Fruit fly (Drosophila melanogaster) whole organism, prepupa: Measurements from ENCODE around the gene CG46462.

Experiments
- Blimp-1 ChIP-seq: fragments of 200-800 bp; sonication (Bioruptor generic); optimal IDR thresholded peaks from 3 replicates; lab custom pipeline; 2017; ENCODE audit warnings: missing biosample characterization, missing genetic modification characterization, mild to moderate bottlenecking, moderate library complexity, missing genetic modification reagents
- CG10631 ChIP-seq: fragments of 200-800 bp; sonication (Bioruptor generic); optimal IDR thresholded peaks from 2 replicates; lab custom pipeline; 2016; ENCODE audit warnings: missing biosample characterization, missing genetic modification characterization
- CG11762 ChIP-seq: fragments of 200-800 bp; sonication (Bioruptor generic); optimal IDR thresholded peaks from 3 replicates; lab custom pipeline; 2016; ENCODE audit warnings: missing biosample characterization, missing genetic modification characterization; ENCODE audit not compliant: insufficient read depth
- CG11902 ChIP-seq: fragments of 200-800 bp; sonication (Bioruptor generic); optimal IDR thresholded peaks from 3 replicates; lab custom pipeline; 2016; ENCODE audit warnings: missing biosample characterization, missing genetic modification characterization
- CG15336 ChIP-seq: fragments of 200-800 bp; sonication (Bioruptor generic); IDR thresholded peaks from 2 replicates; pipeline ENCODE4 v1.3.6; 2022; ENCODE audit warnings: missing biosample characterization, missing genetic modification characterization
- CG31627 ChIP-seq: fragments of 200-800 bp; sonication (Bioruptor generic); optimal IDR thresholded peaks from 3 replicates; lab custom pipeline; 2016; ENCODE audit warnings: missing biosample characterization, missing genetic modification characterization
- CG32006 ChIP-seq: fragments of 200-800 bp; sonication (Bioruptor generic); optimal IDR thresholded peaks from 3 replicates; lab custom pipeline; 2017; ENCODE audit warnings: missing biosample characterization, mild to moderate bottlenecking, missing genetic modification characterization
- CG34406 ChIP-seq: fragments of 200-800 bp; sonication (Bioruptor generic); optimal IDR thresholded peaks from 3 replicates; lab custom pipeline; 2016; ENCODE audit warnings: missing biosample characterization, missing genetic modification characterization
- CG4318 ChIP-seq: fragments of 200-800 bp; sonication (Bioruptor generic); optimal IDR thresholded peaks from 3 replicates; lab custom pipeline; 2017; ENCODE audit warnings: missing biosample characterization, mild to moderate bottlenecking, missing genetic modification characterization
- CG6163 ChIP-seq: fragments of 200-800 bp; sonication (Bioruptor generic); IDR thresholded peaks from 3 replicates; pipeline ENCODE4 v1.3.6; 2022; ENCODE audit warnings: missing biosample characterization, missing genetic modification characterization
- CG6276 ChIP-seq: fragments of 200-800 bp; sonication (Bioruptor generic); optimal IDR thresholded peaks from 2 replicates; lab custom pipeline; 2017; ENCODE audit warnings: missing biosample characterization, mild to moderate bottlenecking, missing genetic modification characterization
- CG6792 ChIP-seq: fragments of 200-800 bp; sonication (Bioruptor generic); optimal IDR thresholded peaks from 3 replicates; lab custom pipeline; 2016; ENCODE audit warnings: missing biosample characterization, missing genetic modification characterization
- CG6808 ChIP-seq: fragments of 200-800 bp; sonication (Bioruptor generic); optimal IDR thresholded peaks from 3 replicates; lab custom pipeline; 2017; ENCODE audit warnings: missing biosample characterization, missing genetic modification characterization, mild to moderate bottlenecking, moderate library complexity, missing genetic modification reagents
- CG6854 ChIP-seq: fragments of 200-800 bp; sonication (Bioruptor generic); optimal IDR thresholded peaks from 2 replicates; lab custom pipeline; 2017; ENCODE audit warnings: missing biosample characterization, mild to moderate bottlenecking, missing genetic modification characterization
- CG7368 ChIP-seq: fragments of 200-800 bp; sonication (Bioruptor generic); optimal IDR thresholded peaks from 3 replicates; lab custom pipeline; 2016; ENCODE audit warnings: missing biosample characterization, missing genetic modification characterization
- CG8319 ChIP-seq: fragments of 200-800 bp; sonication (Bioruptor generic); optimal IDR thresholded peaks from 3 replicates; lab custom pipeline; 2016; ENCODE audit warnings: missing biosample characterization, missing genetic modification characterization
- CG9139 ChIP-seq: fragments of 200-800 bp; sonication (Bioruptor generic); optimal IDR thresholded peaks from 3 replicates; lab custom pipeline; 2017; ENCODE audit warnings: missing biosample characterization, mild to moderate bottlenecking, missing genetic modification characterization
- Eip75B ChIP-seq: fragments of 200-800 bp; sonication (Bioruptor generic); optimal IDR thresholded peaks from 3 replicates; lab custom pipeline; 2016; ENCODE audit warnings: missing biosample characterization, missing genetic modification characterization
- Eip78C ChIP-seq: fragments of 200-800 bp; sonication (Bioruptor generic); peaks from one replicate; lab custom pipeline; 2016; ENCODE audit warnings: missing biosample characterization, missing genetic modification characterization
- Ets21C ChIP-seq: fragments of 200-800 bp; sonication (Bioruptor generic); optimal IDR thresholded peaks from 3 replicates; lab custom pipeline; 2016; ENCODE audit warnings: missing biosample characterization, missing genetic modification characterization
- Ets96B ChIP-seq: fragments of 200-800 bp; optimal IDR thresholded peaks from 2 replicates; lab custom pipeline; 2019; ENCODE audit warnings: missing biosample characterization, mild to moderate bottlenecking, missing genetic modification characterization, moderate library complexity
- Gug ChIP-seq: fragments of 200-800 bp; sonication (Bioruptor generic); IDR thresholded peaks from 2 replicates; pipeline ENCODE4 v1.3.6; 2022; ENCODE audit warnings: missing biosample characterization, missing genetic modification characterization
- Hr38 ChIP-seq: sonication (Bioruptor generic); optimal IDR thresholded peaks from 2 replicates; lab custom pipeline; 2016; ENCODE audit warnings: missing biosample characterization, missing genetic modification characterization
- Hr39 ChIP-seq: fragments of 200-800 bp; sonication (Bioruptor generic); optimal IDR thresholded peaks from 2 replicates; lab custom pipeline; 2016; ENCODE audit warnings: missing biosample characterization, missing genetic modification characterization
- Hr4 ChIP-seq: fragments of 200-800 bp; sonication (Bioruptor generic); optimal IDR thresholded peaks from 3 replicates; lab custom pipeline; 2016; ENCODE audit warnings: missing biosample characterization, missing genetic modification characterization
- Lpt ChIP-seq: fragments of 200-800 bp; sonication (Bioruptor generic); optimal IDR thresholded peaks from 3 replicates; lab custom pipeline; 2016; ENCODE audit warnings: missing biosample characterization, missing genetic modification characterization
- Met ChIP-seq: fragments of 200-800 bp; sonication (Bioruptor generic); optimal IDR thresholded peaks from 3 replicates; lab custom pipeline; 2016; ENCODE audit warnings: missing biosample characterization, missing genetic modification characterization
- Smox ChIP-seq: fragments of 200-800 bp; sonication (Bioruptor generic); optimal IDR thresholded peaks from 3 replicates; lab custom pipeline; 2016; ENCODE audit warnings: missing biosample characterization, missing genetic modification characterization
- Sox102F ChIP-seq: fragments of 200-800 bp; sonication (Bioruptor generic); optimal IDR thresholded peaks from 2 replicates; lab custom pipeline; 2016; ENCODE audit warnings: missing biosample characterization, mild to moderate bottlenecking, missing genetic modification characterization
- Sox15 ChIP-seq: fragments of 200-800 bp; sonication (Bioruptor generic); optimal IDR thresholded peaks from 3 replicates; lab custom pipeline; 2016; ENCODE audit warnings: missing biosample characterization, missing genetic modification characterization
- acj6 ChIP-seq: fragments of 200-800 bp; sonication (Bioruptor generic); optimal IDR thresholded peaks from 3 replicates; lab custom pipeline; 2016; ENCODE audit warnings: missing biosample characterization, missing genetic modification characterization
- cyc ChIP-seq: fragments of 200-800 bp; sonication (Bioruptor generic); optimal IDR thresholded peaks from 3 replicates; lab custom pipeline; 2016; ENCODE audit warnings: missing biosample characterization, missing genetic modification characterization
- dac ChIP-seq: fragments of 200-800 bp; sonication (Bioruptor generic); optimal IDR thresholded peaks from 2 replicates; lab custom pipeline; 2017; ENCODE audit warnings: missing biosample characterization, mild to moderate bottlenecking, missing genetic modification characterization
- dsx ChIP-seq: fragments of 200-800 bp; optimal IDR thresholded peaks from 3 replicates; lab custom pipeline; 2019; ENCODE audit warnings: missing biosample characterization, mild to moderate bottlenecking, missing genetic modification characterization, moderate library complexity; ENCODE audit not compliant: poor library complexity, severe bottlenecking
- eg ChIP-seq: fragments of 200-800 bp; sonication (Bioruptor generic); IDR thresholded peaks from 3 replicates; pipeline ENCODE4 v1.3.6; 2022; ENCODE audit warnings: missing biosample characterization, missing genetic modification characterization
- esn ChIP-seq: fragments of 200-800 bp; sonication (Bioruptor generic); optimal IDR thresholded peaks from 2 replicates; lab custom pipeline; 2016; ENCODE audit warnings: missing biosample characterization, mild to moderate bottlenecking, missing genetic modification characterization, moderate library complexity
- fd59A ChIP-seq: fragments of 200-800 bp; sonication (Bioruptor generic); optimal IDR thresholded peaks from 2 replicates; lab custom pipeline; 2017; ENCODE audit warnings: missing biosample characterization, mild to moderate bottlenecking, missing genetic modification characterization, missing genetic modification reagents
- fd85E ChIP-seq: fragments of 200-800 bp; sonication (Bioruptor generic); optimal IDR thresholded peaks from 3 replicates; lab custom pipeline; 2016; ENCODE audit warnings: missing biosample characterization, missing genetic modification characterization
- lz ChIP-seq: fragments of 200-800 bp; sonication (Bioruptor generic); optimal IDR thresholded peaks from 3 replicates; lab custom pipeline; 2016; ENCODE audit warnings: missing biosample characterization, missing genetic modification characterization
- net ChIP-seq: fragments of 200-800 bp; sonication (Bioruptor generic); optimal IDR thresholded peaks from 3 replicates; lab custom pipeline; 2016; ENCODE audit warnings: missing biosample characterization, missing genetic modification characterization
- pdm3 ChIP-seq: fragments of 200-800 bp; sonication (Bioruptor generic); optimal IDR thresholded peaks from 3 replicates; lab custom pipeline; 2016; ENCODE audit warnings: missing biosample characterization, missing genetic modification characterization
- salr ChIP-seq, 2 experiments: fragments of 200-800 bp; sonication (Bioruptor generic); optimal IDR thresholded peaks; 3 replicates each; lab custom pipeline; 2016 to 2018; ENCODE audit warnings: missing biosample characterization in 2 of 2, missing genetic modification characterization in 2 of 2, mild to moderate bottlenecking in 1 of 2
- spab ChIP-seq: fragments of 200-800 bp; sonication (Bioruptor generic); optimal IDR thresholded peaks from 2 replicates; lab custom pipeline; 2017; ENCODE audit warnings: missing biosample characterization, mild to moderate bottlenecking, missing genetic modification characterization, missing genetic modification reagents
- ss ChIP-seq, 2 experiments: fragments of 200-800 bp; sonication (Bioruptor generic); optimal IDR thresholded peaks; 2 replicates in 1 of 2; 3 replicates in 1 of 2; lab custom pipeline; 2017 to 2018; ENCODE audit warnings: mild to moderate bottlenecking in 2 of 2, missing biosample characterization in 2 of 2, missing genetic modification characterization in 2 of 2, moderate library complexity in 1 of 2
- svp ChIP-seq: fragments of 200-800 bp; sonication (Bioruptor generic); peaks from one replicate; lab custom pipeline; 2016; ENCODE audit warnings: missing biosample characterization, missing genetic modification characterization
- topi ChIP-seq: fragments of 200-800 bp; sonication (Bioruptor generic); optimal IDR thresholded peaks from 3 replicates; lab custom pipeline; 2016; ENCODE audit warnings: missing biosample characterization, missing genetic modification characterization
- vri ChIP-seq: fragments of 200-800 bp; sonication (Bioruptor generic); optimal IDR thresholded peaks from 3 replicates; lab custom pipeline; 2016; ENCODE audit warnings: missing biosample characterization, mild to moderate bottlenecking, missing genetic modification characterization

The CG46462 gene

DNA sequence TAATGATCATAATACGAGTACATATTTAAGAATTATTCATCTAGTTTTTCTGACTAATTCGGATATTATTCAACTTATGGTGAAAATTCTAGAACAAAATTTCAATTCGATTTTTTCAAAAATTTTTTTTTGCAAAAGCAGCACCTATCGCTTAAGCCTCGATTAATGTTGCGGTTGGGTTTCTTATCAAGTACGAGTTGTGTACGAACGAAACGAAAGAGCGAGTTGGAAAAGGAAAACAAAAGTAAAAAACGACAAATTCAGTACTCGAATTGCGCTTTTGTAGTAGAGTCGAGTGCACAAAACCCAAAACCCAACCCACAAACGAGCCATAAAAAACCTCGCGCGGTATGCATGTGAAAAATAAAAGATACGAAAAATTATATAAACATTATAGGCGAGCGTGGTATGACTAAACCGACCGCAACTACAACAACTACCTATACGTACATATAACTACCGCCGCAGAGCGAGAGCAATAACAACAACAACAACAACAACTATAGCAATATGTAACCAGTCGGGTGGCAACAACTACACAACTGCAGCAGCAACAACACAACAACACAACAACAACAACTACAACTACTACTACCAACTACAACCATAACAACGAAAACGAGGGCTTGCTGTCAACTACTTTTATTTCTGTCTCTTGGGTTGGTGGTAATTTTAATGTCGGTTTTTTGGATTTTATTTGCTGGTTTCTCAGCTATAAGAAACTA lies 26.9 kb upstream of the CG46462 start (continued):
- TF ChIP-seq acj6 (GFP tag; lab: Kevin White, UChicago) (no peak), Hr38 (no peak), ss (GFP tag; optimal IDR thresholded peaks at IDR 0.05; lab: Kevin White, UChicago) (peak; percentile 19 to 29), Eip78C (GFP tag; lab: Kevin White, UChicago) (peak; percentile 14), CG6163 (GFP tag; lab: Robert Waterston, UW) (no peak), Gug (no peak), Blimp-1 (no peak), Hr39 (GFP tag; lab: Kevin White, UChicago) (no peak), CG6854 (no peak), spab (GFP tag; lab: Kevin White, UChicago) (no peak), vri (no peak), CG9139 (GFP tag; lab: Kevin White, UChicago) (no peak), CG31627 (GFP tag; lab: Kevin White, UChicago) (no peak)

DNA sequence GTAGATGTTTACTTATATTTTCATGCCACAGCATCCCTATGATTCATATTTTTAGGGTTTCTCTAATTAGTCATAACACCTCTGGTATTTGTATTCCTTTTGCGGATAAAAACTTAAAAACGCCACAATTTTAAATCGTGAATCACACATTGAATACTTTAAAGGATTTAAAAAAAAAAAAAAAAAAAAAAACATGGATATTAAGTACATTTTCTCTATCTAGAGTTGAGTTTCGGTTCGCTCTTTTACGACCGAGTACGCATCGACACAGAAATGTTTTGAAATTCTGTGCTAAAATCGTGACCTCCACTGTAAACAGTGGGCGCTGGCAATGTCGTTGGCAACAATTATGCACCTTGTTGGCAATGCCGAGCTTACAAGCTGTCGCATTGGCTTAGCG lies 26.1 kb upstream of the CG46462 start:
- TF ChIP-seq Ets21C (GFP tag; lab: Kevin White, UChicago) (no peak), CG7368 (GFP tag; lab: Kevin White, UChicago) (no peak), ss (GFP tag; optimal IDR thresholded peaks at IDR 0.05; lab: Kevin White, UChicago) (no peak), Hr4 (peak; percentile 70), fd59A (no peak), Met (GFP tag; lab: Kevin White, UChicago) (peak; percentile 59), Hr38 (no peak), Sox15 (GFP tag; lab: Kevin White, UChicago) (no peak), cyc (GFP tag; lab: Kevin White, UChicago) (no peak), CG6808 (GFP tag; lab: Kevin White, UChicago) (no peak), CG31627 (GFP tag; lab: Kevin White, UChicago) (peak; percentile 53), CG11762 (GFP tag; lab: Kevin White, UChicago) (no peak), lz (GFP tag; lab: Kevin White, UChicago) (peak; percentile 41), CG8319 (GFP tag; lab: Kevin White, UChicago) (no peak), CG6792 (GFP tag; lab: Kevin White, UChicago) (peak; percentile 17), CG10631 (GFP tag; lab: Kevin White, UChicago) (peak; percentile 14), CG6276 (GFP tag; lab: Kevin White, UChicago) (peak; percentile 19), topi (GFP tag; lab: Kevin White, UChicago) (peak; percentile 26), Smox (GFP tag; lab: Kevin White, UChicago) (peak; percentile 39), CG6854 (no peak), dsx (GFP tag; lab: Kevin White, UChicago) (no peak), salr (GFP tag; optimal IDR thresholded peaks at IDR 0.05; lab: Kevin White, UChicago) (peak in 1 of 2 experiments; percentile 55), dac (no peak), Lpt (GFP tag; lab: Kevin White, UChicago) (peak; percentile 39), CG15336 (peak; percentile 74), Ets96B (tag; lab: Kevin White, UChicago) (no peak), esn (GFP tag; lab: Kevin White, UChicago) (peak; percentile 45), CG4318 (no peak), Sox102F (no peak), pdm3 (GFP tag; lab: Kevin White, UChicago) (peak; percentile 51), CG32006 (peak; percentile 65), Gug (no peak), net (GFP tag; lab: Kevin White, UChicago) (peak; percentile 68), CG11902 (GFP tag; lab: Kevin White, UChicago) (no peak), acj6 (GFP tag; lab: Kevin White, UChicago) (peak; percentile 57), CG9139 (GFP tag; lab: Kevin White, UChicago) (no peak), Blimp-1 (no peak), Hr39 (GFP tag; lab: Kevin White, UChicago) (peak; percentile 38), Eip75B (GFP tag; lab: Kevin White, UChicago) (no peak), CG34406 (GFP tag; lab: Kevin White, UChicago) (peak; percentile 34), CG6163 (GFP tag; lab: Robert Waterston, UW) (peak; percentile 65), eg (GFP tag; lab: Robert Waterston, UW) (peak; percentile 61; the same call in 2 of the 3 replicates), fd85E (GFP tag; lab: Kevin White, UChicago) (no peak), svp (peak; percentile 64), spab (GFP tag; lab: Kevin White, UChicago) (no peak)
